Fruit fly (Drosophila melanogaster): ENCODE data around the gene Mettl3.

Gene Mettl3

DNA sequence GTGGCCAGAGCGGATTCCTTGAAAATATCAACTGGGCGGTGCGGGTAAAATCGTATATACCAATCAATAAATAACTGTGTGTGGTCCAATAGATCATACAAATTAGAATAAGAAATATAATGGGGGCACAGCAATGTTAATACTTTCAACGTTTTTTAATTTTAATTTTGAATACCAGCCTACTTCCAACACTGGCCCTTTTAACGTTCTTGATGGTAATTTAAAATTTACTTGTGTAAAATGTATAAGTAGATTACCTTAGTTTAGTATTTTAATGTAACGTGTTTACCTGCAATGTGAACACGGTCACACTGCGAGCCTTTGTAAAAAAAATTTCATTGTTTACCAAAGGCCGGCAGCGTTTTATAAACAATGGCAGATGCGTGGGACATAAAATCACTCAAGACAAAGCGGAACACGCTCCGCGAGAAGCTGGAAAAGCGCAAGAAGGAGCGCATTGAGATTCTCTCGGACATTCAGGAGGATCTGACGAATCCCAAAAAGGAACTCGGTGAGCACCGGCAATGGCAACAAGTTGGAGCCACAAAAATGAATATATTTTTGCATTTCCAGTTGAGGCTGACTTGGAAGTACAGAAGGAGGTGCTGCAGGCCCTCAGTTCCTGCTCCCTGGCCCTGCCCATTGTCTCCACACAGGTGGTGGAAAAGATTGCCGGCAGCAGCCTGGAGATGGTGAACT, at the start of gene Mettl3, which contains the start of gene KrT95D (continued):
- TF ChIP-seq repo (GFP tag; optimal IDR thresholded peaks at IDR 0.05): no peak
- no peak; the same call in 2 of the 3 replicates for TF ChIP-seq HLH4C (GFP tag; IDR thresholded peaks at IDR 0.05; ENCODE audit: partially characterized antibody)
- TF ChIP-seq CG17568 (GFP tag; optimal IDR thresholded peaks at IDR 0.05): no peak
- TF ChIP-seq CG4404 (GFP tag; IDR thresholded peaks at IDR 0.05): no peak
- TF ChIP-seq CG9437 (GFP tag; optimal IDR thresholded peaks at IDR 0.05): no peak
- TF ChIP-seq bsh (GFP tag; optimal IDR thresholded peaks at IDR 0.05): no peak
- TF ChIP-seq CG17802 (tag; optimal IDR thresholded peaks at IDR 0.05): no peak
- peak; percentile 18 for TF ChIP-seq kah (GFP tag; optimal IDR thresholded peaks at IDR 0.05)
- TF ChIP-seq B-H2 (GFP tag; optimal IDR thresholded peaks at IDR 0.05): no peak
- TF ChIP-seq CG5953 (GFP tag; IDR thresholded peaks at IDR 0.05): no peak
- no peak for TF ChIP-seq schlank (tag; optimal IDR thresholded peaks at IDR 0.05)
- no peak for TF ChIP-seq HLH3B (GFP tag; IDR thresholded peaks at IDR 0.05)
- no peak for TF ChIP-seq Antp (GFP tag; optimal IDR thresholded peaks at IDR 0.05)
- peak; percentile 37 for TF ChIP-seq Sry-δ (GFP tag; optimal IDR thresholded peaks at IDR 0.05)
- no peak for TF ChIP-seq gcm2 (GFP tag; optimal IDR thresholded peaks at IDR 0.05)
- no peak for TF ChIP-seq Bteb2 (GFP tag; optimal IDR thresholded peaks at IDR 0.05)
- no peak for TF ChIP-seq CG13123 (GFP tag; optimal IDR thresholded peaks at IDR 0.05)
- no peak for TF ChIP-seq CG12769 (tag; optimal IDR thresholded peaks at IDR 0.05)
- no peak for TF ChIP-seq pnt (GFP tag; optimal IDR thresholded peaks at IDR 0.05)
- TF ChIP-seq fd102C (GFP tag; optimal IDR thresholded peaks at IDR 0.05): no peak
- peak; percentile 32 for TF ChIP-seq hkb (optimal IDR thresholded peaks at IDR 0.05)
- no peak for TF ChIP-seq hkb (GFP tag; IDR thresholded peaks at IDR 0.05)
- TF ChIP-seq CG10209 (GFP tag; optimal IDR thresholded peaks at IDR 0.05): no peak
- TF ChIP-seq CG9215 (GFP tag; IDR thresholded peaks at IDR 0.05): no peak
- TF ChIP-seq chinmo (GFP tag; IDR thresholded peaks at IDR 0.05; ENCODE audit: partially characterized antibody): no peak
- no peak for TF ChIP-seq Chrac-16 (GFP tag; optimal IDR thresholded peaks at IDR 0.05)
- TF ChIP-seq wdn (GFP tag; IDR thresholded peaks at IDR 0.05): no peak
- no peak for TF ChIP-seq CG14014 (GFP tag; IDR thresholded peaks at IDR 0.05)
- no peak for TF ChIP-seq Atf3 (GFP tag; optimal IDR thresholded peaks at IDR 0.05)
- TF ChIP-seq Pdp1 (GFP tag; optimal IDR thresholded peaks at IDR 0.05): peak; percentile 2 to 32
- no peak for TF ChIP-seq Dek (tag; optimal IDR thresholded peaks at IDR 0.05)
- no peak for TF ChIP-seq klu (GFP tag; IDR thresholded peaks at IDR 0.05)
- no peak for TF ChIP-seq CG14441 (GFP tag; IDR thresholded peaks at IDR 0.05)
- TF ChIP-seq CG8765 (GFP tag; IDR thresholded peaks at IDR 0.05): no peak
- peak; percentile 65 for TF ChIP-seq CHES-1-like (GFP tag; optimal IDR thresholded peaks at IDR 0.05)
- peak; percentile 36 for TF ChIP-seq maf-S (GFP tag; optimal IDR thresholded peaks at IDR 0.05)
- no peak for TF ChIP-seq Neu2 (GFP tag; optimal IDR thresholded peaks at IDR 0.05; ENCODE audit: borderline replicate concordance)
- TF ChIP-seq CG3407 (GFP tag; optimal IDR thresholded peaks at IDR 0.05): no peak
- peak; percentile 23 for TF ChIP-seq CG17359 (tag; optimal IDR thresholded peaks at IDR 0.05)
- no peak for TF ChIP-seq Ssrp (tag; optimal IDR thresholded peaks at IDR 0.05)
- TF ChIP-seq bcd (GFP tag; optimal IDR thresholded peaks at IDR 0.05): peak; percentile 2
- TF ChIP-seq gfzf (GFP tag; optimal IDR thresholded peaks at IDR 0.05): peak; percentile 91
- no peak for TF ChIP-seq h (optimal IDR thresholded peaks at IDR 0.05)
- no peak for TF ChIP-seq CG11093 (GFP tag; IDR thresholded peaks at IDR 0.05)
- no peak for TF ChIP-seq CG4730 (GFP tag; IDR thresholded peaks at IDR 0.05)
- TF ChIP-seq shn (GFP tag; optimal IDR thresholded peaks at IDR 0.05): no peak
- TF ChIP-seq stc (GFP tag; IDR thresholded peaks at IDR 0.05): no peak
- TF ChIP-seq vfl (GFP tag; optimal IDR thresholded peaks at IDR 0.05): no peak
- TF ChIP-seq CG11695 (GFP tag; IDR thresholded peaks at IDR 0.05): no peak
- no peak for TF ChIP-seq ato (GFP tag; IDR thresholded peaks at IDR 0.05; ENCODE audit: partially characterized antibody)
- TF ChIP-seq insv (GFP tag; optimal IDR thresholded peaks at IDR 0.05): peak in 1 of 2 experiments; percentile 22

All from whole organism, embryonic.